Fruit fly (Drosophila melanogaster): ENCODE measurements around the gene sun.

Gene sun

dm6 chrX:15849021-15849420 is at the start of gene sun:
Gene sun (minus strand): TSS chrX:15849258.
- TF ChIP-seq Rel (GFP tag; optimal IDR thresholded peaks at IDR 0.05) (no peak), Rel (tag; optimal IDR thresholded peaks at IDR 0.05) (peak; percentile 38), Dif (GFP tag; optimal IDR thresholded peaks at IDR 0.05; ENCODE audit: partially characterized antibody) (no peak)

dm6 chrX:15893732-15894264 is 44.7 kb upstream of the sun start:
- TF ChIP-seq foxo (GFP tag; optimal IDR thresholded peaks at IDR 0.05): no peak
- no peak for TF ChIP-seq CG32264 (GFP tag; optimal IDR thresholded peaks at IDR 0.05)
- TF ChIP-seq fru (GFP tag; optimal IDR thresholded peaks at IDR 0.05): no peak
- no peak for TF ChIP-seq CrebA (GFP tag; optimal IDR thresholded peaks at IDR 0.05; ENCODE audit: borderline replicate concordance)
- TF ChIP-seq OdsH (GFP tag; optimal IDR thresholded peaks at IDR 0.05): no peak
- TF ChIP-seq sv (GFP tag; optimal IDR thresholded peaks at IDR 0.05): no peak
- TF ChIP-seq N (GFP tag; optimal IDR thresholded peaks at IDR 0.05): no peak

- peak; percentile 4 for TF ChIP-seq Hnf4 (GFP tag; optimal IDR thresholded peaks at IDR 0.05)
- peak; percentile 48 for TF ChIP-seq fru (GFP tag; optimal IDR thresholded peaks at IDR 0.05)
- TF ChIP-seq woc (GFP tag; optimal IDR thresholded peaks at IDR 0.05): peak; percentile 23
- TF ChIP-seq dl (GFP tag; optimal IDR thresholded peaks at IDR 0.05; ENCODE audit: insufficient read depth in 1 of 2, partially characterized antibody in 2 of 2): no peak
- no peak for TF ChIP-seq br (GFP tag; optimal IDR thresholded peaks at IDR 0.05)
- peak; percentile 27 for TF ChIP-seq brk (GFP tag; optimal IDR thresholded peaks at IDR 0.05)
- TF ChIP-seq pan (optimal IDR thresholded peaks at IDR 0.05): no peak
- TF ChIP-seq dmrt93B (GFP tag; optimal IDR thresholded peaks at IDR 0.05): no peak
- no peak for TF ChIP-seq rgr (GFP tag; optimal IDR thresholded peaks at IDR 0.05)
- peak; percentile 68 for TF ChIP-seq Jra (GFP tag; optimal IDR thresholded peaks at IDR 0.05)
Observed at dm6 chrX:15891606-15892345, 42.7 kb upstream of the sun start, which contains the start of gene shi. Gene shi (plus strand): TSS chrX:15892116.

- TF ChIP-seq Hnf4 (GFP tag; optimal IDR thresholded peaks at IDR 0.05) (peak; percentile 17), N (GFP tag; optimal IDR thresholded peaks at IDR 0.05) (peak; percentile 74), woc (GFP tag; optimal IDR thresholded peaks at IDR 0.05) (peak; percentile 41), Rel (GFP tag; optimal IDR thresholded peaks at IDR 0.05) (no peak), Rel (tag; optimal IDR thresholded peaks at IDR 0.05) (no peak), Sp1 (GFP tag; optimal IDR thresholded peaks at IDR 0.05) (peak; percentile 29), OdsH (GFP tag; optimal IDR thresholded peaks at IDR 0.05) (no peak), fru (GFP tag; optimal IDR thresholded peaks at IDR 0.05) (peak; percentile 2), HLH106 (tag; optimal IDR thresholded peaks at IDR 0.05) (peak; percentile 51), ey (GFP tag; optimal IDR thresholded peaks at IDR 0.05) (peak; percentile 1), psq (GFP tag; optimal IDR thresholded peaks at IDR 0.05) (peak; percentile 12), Mio (GFP tag; optimal IDR thresholded peaks at IDR 0.05) (no peak), foxo (GFP tag; optimal IDR thresholded peaks at IDR 0.05) (peak in 1 of 2 experiments; percentile 29), rgr (GFP tag; optimal IDR thresholded peaks at IDR 0.05) (peak; percentile 30)
Observed at dm6 chrX:15889780-15890608, 40.9 kb upstream of the sun start, which contains the start of the genes MSBP and CG15916. Gene MSBP (minus strand): TSS chrX:15890109. Gene CG15916 (plus strand): TSS chrX:15890589.

dm6 chrX:15888763-15889162 is 39.7 kb upstream of the sun start:
- TF ChIP-seq pan (optimal IDR thresholded peaks at IDR 0.05) (no peak), lola (GFP tag; optimal IDR thresholded peaks at IDR 0.05) (no peak), brk (GFP tag; optimal IDR thresholded peaks at IDR 0.05) (no peak), foxo (GFP tag; optimal IDR thresholded peaks at IDR 0.05) (no peak), ey (GFP tag; optimal IDR thresholded peaks at IDR 0.05) (no peak), jim (GFP tag; optimal IDR thresholded peaks at IDR 0.05) (no peak), HLH106 (tag; optimal IDR thresholded peaks at IDR 0.05) (no peak), OdsH (GFP tag; optimal IDR thresholded peaks at IDR 0.05) (no peak)

- TF ChIP-seq Hr83 (GFP tag; optimal IDR thresholded peaks at IDR 0.05; ENCODE audit: poor library complexity, severe bottlenecking): peak; percentile 4
- TF ChIP-seq Dif (GFP tag; optimal IDR thresholded peaks at IDR 0.05; ENCODE audit: partially characterized antibody): no peak
- no peak for TF ChIP-seq CG32264 (GFP tag; optimal IDR thresholded peaks at IDR 0.05)
- TF ChIP-seq rgr (GFP tag; optimal IDR thresholded peaks at IDR 0.05): peak; percentile 15
- TF ChIP-seq Rel (GFP tag; optimal IDR thresholded peaks at IDR 0.05): no peak
- TF ChIP-seq Rel (tag; optimal IDR thresholded peaks at IDR 0.05): peak; percentile 44
- TF ChIP-seq Myc (optimal IDR thresholded peaks at IDR 0.05): peak; percentile 18
- TF ChIP-seq psq (GFP tag; optimal IDR thresholded peaks at IDR 0.05): no peak
Observed at dm6 chrX:15887247-15887616, 38.2 kb upstream of the sun start, which contains the start of gene tay. Gene tay (minus strand): TSS chrX:15887311.
